Fruit fly (Drosophila melanogaster): Measurements from ENCODE around the gene CG6985.

CG6985 gene

dm6 chr3R:22726771-22727455 lies 14.0 kb upstream of the CG6985 start, which contains the start of gene CG45049 (continued):
- TF ChIP-seq mam (GFP tag; optimal IDR thresholded peaks at IDR 0.05) = peak; percentile 25
- no peak for TF ChIP-seq CG16779 (GFP tag; IDR thresholded peaks at IDR 0.05)
- TF ChIP-seq Dref (GFP tag; IDR thresholded peaks at IDR 0.05) = peak; percentile 63
- peak; percentile 67 for TF ChIP-seq CG2129 (GFP tag; IDR thresholded peaks at IDR 0.05; ENCODE audit: partially characterized antibody)
- TF ChIP-seq CG3281 (GFP tag; optimal IDR thresholded peaks at IDR 0.05) = peak; percentile 27
- no peak for TF ChIP-seq CG5245 (GFP tag; optimal IDR thresholded peaks at IDR 0.05)
- peak; percentile 23 for TF ChIP-seq CG10543 (GFP tag; optimal IDR thresholded peaks at IDR 0.05)
- no peak for TF ChIP-seq Tbp (GFP tag; optimal IDR thresholded peaks at IDR 0.05)
- TF ChIP-seq CG18599 (GFP tag; optimal IDR thresholded peaks at IDR 0.05) = no peak
- no peak; the same call in 1 of the 2 replicates for TF ChIP-seq Atf6 (GFP tag; IDR thresholded peaks at IDR 0.05)
- TF ChIP-seq crc (GFP tag; optimal IDR thresholded peaks at IDR 0.05) = no peak
- TF ChIP-seq CG14860 (GFP tag; IDR thresholded peaks at IDR 0.05; ENCODE audit: partially characterized antibody) = peak; percentile 74
- TF ChIP-seq Ets97D (GFP tag; optimal IDR thresholded peaks at IDR 0.05) = peak; percentile 6
- no peak for TF ChIP-seq YL-1 (GFP tag; optimal IDR thresholded peaks at IDR 0.05)
- no peak for TF ChIP-seq CG18476 (GFP tag; optimal IDR thresholded peaks at IDR 0.05)
- TF ChIP-seq CG16813 (GFP tag; IDR thresholded peaks at IDR 0.05; ENCODE audit: partially characterized antibody) = peak; percentile 90
- peak; percentile 57 for TF ChIP-seq Med (GFP tag)
- TF ChIP-seq tll (GFP tag; optimal IDR thresholded peaks at IDR 0.05) = no peak
- TF ChIP-seq unc-4 (GFP tag; IDR thresholded peaks at IDR 0.05; ENCODE audit: partially characterized antibody) = peak; percentile 78
- peak; percentile 40 for TF ChIP-seq kni (GFP tag; optimal IDR thresholded peaks at IDR 0.05)
- TF ChIP-seq lab (GFP tag; optimal IDR thresholded peaks at IDR 0.05) = peak; percentile 33
- peak; percentile 29; the same call in 2 of the 3 replicates for TF ChIP-seq Aef1 (GFP tag; IDR thresholded peaks at IDR 0.05)
- TF ChIP-seq Gug (GFP tag; IDR thresholded peaks at IDR 0.05) = peak; percentile 32; the same call in 1 of the 4 replicates
- TF ChIP-seq Ets65A (GFP tag) = peak; percentile 35
- peak in 1 of 2 experiments; percentile 69 for TF ChIP-seq Trl (optimal IDR thresholded peaks at IDR 0.05)
- no peak for TF ChIP-seq Trl (GFP tag; optimal IDR thresholded peaks at IDR 0.05)
- TF ChIP-seq ato (GFP tag; IDR thresholded peaks at IDR 0.05; ENCODE audit: partially characterized antibody) = peak; percentile 92
- no peak for TF ChIP-seq CG11085 (GFP tag; IDR thresholded peaks at IDR 0.05)

- no peak for TF ChIP-seq zfh2 (GFP tag; optimal IDR thresholded peaks at IDR 0.05)
- no peak for TF ChIP-seq CG31365 (tag; optimal IDR thresholded peaks at IDR 0.05)
- TF ChIP-seq CG8765 (GFP tag; IDR thresholded peaks at IDR 0.05) = no peak
- no peak for TF ChIP-seq Scr (GFP tag; IDR thresholded peaks at IDR 0.05; ENCODE audit: partially characterized antibody)
- TF ChIP-seq Hr51 (GFP tag; optimal IDR thresholded peaks at IDR 0.05) = no peak
- TF ChIP-seq nerfin-1 (tag; optimal IDR thresholded peaks at IDR 0.05) = peak; percentile 41
- no peak for TF ChIP-seq pzg (GFP tag; optimal IDR thresholded peaks at IDR 0.05)
- peak; percentile 28 for TF ChIP-seq sd (tag; optimal IDR thresholded peaks at IDR 0.05)
- no peak for TF ChIP-seq CG4617 (GFP tag; optimal IDR thresholded peaks at IDR 0.05; ENCODE audit: borderline replicate concordance)
- TF ChIP-seq Hand (GFP tag; optimal IDR thresholded peaks at IDR 0.05) = no peak
- TF ChIP-seq CG42726 (GFP tag; IDR thresholded peaks at IDR 0.05; ENCODE audit: partially characterized antibody) = no peak
- TF ChIP-seq wek (GFP tag; optimal IDR thresholded peaks at IDR 0.05) = no peak
- peak; percentile 71 for TF ChIP-seq cg (GFP tag; optimal IDR thresholded peaks at IDR 0.05)
- TF ChIP-seq Eip74EF (GFP tag; optimal IDR thresholded peaks at IDR 0.05) = peak in 1 of 2 experiments; percentile 70
- no peak for TF ChIP-seq Sin3A (optimal IDR thresholded peaks at IDR 0.05)
- TF ChIP-seq CG3163 (GFP tag; optimal IDR thresholded peaks at IDR 0.05) = no peak
- TF ChIP-seq en (GFP tag; optimal IDR thresholded peaks at IDR 0.05) = no peak
- TF ChIP-seq CG15514 (GFP tag; optimal IDR thresholded peaks at IDR 0.05) = no peak
- TF ChIP-seq CG12104 (GFP tag; optimal IDR thresholded peaks at IDR 0.05) = no peak
- peak; percentile 27 for TF ChIP-seq HmgD (GFP tag; optimal IDR thresholded peaks at IDR 0.05)
- TF ChIP-seq CG10654 (GFP tag; optimal IDR thresholded peaks at IDR 0.05) = no peak
- TF ChIP-seq abd-A (tag; optimal IDR thresholded peaks at IDR 0.05) = no peak
These were observed 13.5 kb upstream of the CG6985 start for dm6 chr3R:22727456-22727833.
